Worm (Caenorhabditis elegans) whole organism, midembryonic: Measurements from ENCODE around the gene hpo-10.

ENCODE experiments used
- cog-1 ChIP-seq: sonication (generic microtip); optimal IDR thresholded peaks from 2 replicates; lab custom pipeline; 2016; ENCODE audit warnings: missing genetic modification characterization, missing compliant biosample characterization
- flt-1 ChIP-seq: fragments of 200-800 bp; sonication (Bioruptor generic); IDR thresholded peaks from 2 replicates; pipeline ENCODE4 v1.3.6; 2022; ENCODE audit warnings: missing genetic modification characterization, missing compliant biosample characterization
- klf-2 ChIP-seq: fragments of 200-800 bp; sonication (Bioruptor generic); conservative IDR thresholded peaks from 2 replicates; pipeline ENCODE4 v1.3.6; 2022; ENCODE audit warnings: missing genetic modification reagents, missing genetic modification characterization, missing compliant biosample characterization
- med-1 ChIP-seq: sonication (generic microtip); optimal IDR thresholded peaks from 2 replicates; lab custom pipeline; 2017; ENCODE audit warnings: missing genetic modification characterization, mild to moderate bottlenecking, missing compliant biosample characterization, antibody characterized with exemption, missing genetic modification reagents; ENCODE audit not compliant: insufficient read depth
- ref-1 ChIP-seq: fragments of 200-800 bp; sonication (Bioruptor generic); conservative IDR thresholded peaks from 2 replicates; pipeline ENCODE4 v1.3.6; 2022; ENCODE audit warnings: missing genetic modification reagents, missing genetic modification characterization, missing compliant biosample characterization
- tab-1 ChIP-seq: fragments of 200-800 bp; sonication (Bioruptor generic); IDR thresholded peaks from 2 replicates; pipeline ENCODE4 v1.3.6; 2022; ENCODE audit warnings: missing genetic modification characterization, missing compliant biosample characterization
- ztf-23 ChIP-seq: fragments of 200-800 bp; sonication (Bioruptor generic); IDR thresholded peaks from 2 replicates; pipeline ENCODE4 v1.3.6; 2022; ENCODE audit warnings: missing genetic modification reagents, missing genetic modification characterization, missing compliant biosample characterization

- TF ChIP-seq flt-1 (GFP tag; lab: Robert Waterston, UW) (no peak), ref-1 (GFP tag; lab: Robert Waterston, UW) (no peak), ztf-23 (GFP tag; lab: Robert Waterston, UW) (no peak), cog-1 (tag; lab: Kevin White, UChicago) (no peak), med-1 (GFP tag; lab: Kevin White, UChicago) (no peak), tab-1 (GFP tag; lab: Robert Waterston, UW) (no peak), klf-2 (GFP tag; lab: Robert Waterston, UW) (no peak)
Measured at ce11 chrIII:5900709-5901108, 21.4 kb downstream of the hpo-10 start.
